Worm (Caenorhabditis elegans) whole organism, mixed stage, embryonic: ENCODE measurements around the gene K03H6.1.

Source experiments
- bed-3 ChIP-seq: fragments of 200-800 bp; sonication (Bioruptor generic); optimal IDR thresholded peaks from 3 replicates; lab custom pipeline; 2018; ENCODE audit warnings: mild to moderate bottlenecking, missing genetic modification characterization, moderate library complexity, missing compliant biosample characterization
- blmp-1 ChIP-seq: fragments of 150-350 bp; optimal IDR thresholded peaks from 2 replicates; lab custom pipeline; 2014; ENCODE audit warnings: missing biosample characterization, missing genetic modification characterization
- ceh-43 ChIP-seq: fragments of 200-800 bp; sonication (Bioruptor generic); optimal IDR thresholded peaks from 2 replicates; lab custom pipeline; 2018; ENCODE audit warnings: mild to moderate bottlenecking, missing genetic modification characterization, moderate library complexity, missing compliant biosample characterization
- ceh-83 ChIP-seq: fragments of 200-800 bp; sonication (Bioruptor generic); optimal IDR thresholded peaks from 2 replicates; lab custom pipeline; 2018; ENCODE audit warnings: mild to moderate bottlenecking, missing genetic modification characterization, missing compliant biosample characterization
- ces-1 ChIP-seq: fragments of 150-350 bp; optimal IDR thresholded peaks from 2 replicates; lab custom pipeline; 2014; ENCODE audit warnings: missing biosample characterization, missing genetic modification reagents, missing genetic modification characterization
- drap-1 ChIP-seq: fragments of 200-800 bp; sonication (Bioruptor generic); optimal IDR thresholded peaks from 3 replicates; lab custom pipeline; 2018; ENCODE audit warnings: mild to moderate bottlenecking, missing genetic modification characterization, missing compliant biosample characterization
- lin-32 ChIP-seq: fragments of 200-800 bp; sonication (Bioruptor generic); optimal IDR thresholded peaks from 2 replicates; lab custom pipeline; 2018; ENCODE audit warnings: mild to moderate bottlenecking, missing genetic modification characterization, missing compliant biosample characterization
- lsy-2 ChIP-seq: fragments of 150-350 bp; optimal IDR thresholded peaks from 2 replicates; lab custom pipeline; 2014; ENCODE audit warnings: missing biosample characterization, missing genetic modification characterization
- pha-4 ChIP-seq: fragments of 150-350 bp; optimal IDR thresholded peaks from 2 replicates; lab custom pipeline; 2018; ENCODE audit warnings: missing biosample characterization, missing genetic modification reagents, missing genetic modification characterization
- tbx-8 ChIP-seq: fragments of 200-800 bp; sonication (Bioruptor generic); optimal IDR thresholded peaks from 2 replicates; lab custom pipeline; 2018; ENCODE audit warnings: mild to moderate bottlenecking, missing genetic modification characterization, moderate library complexity, missing compliant biosample characterization
- unc-39 ChIP-seq: fragments of 150-350 bp; optimal IDR thresholded peaks from 2 replicates; lab custom pipeline; 2014; ENCODE audit warnings: missing biosample characterization, missing genetic modification characterization
- unc-62 ChIP-seq: fragments of 150-350 bp; optimal IDR thresholded peaks from 2 replicates; lab custom pipeline; 2014; ENCODE audit warnings: missing biosample characterization, missing genetic modification reagents, missing genetic modification characterization

ce11 chrIV:1510241-1510640 lies 13.3 kb upstream of the K03H6.1 start, which contains the start of gene txt-4:
- TF ChIP-seq tbx-8: no peak
- no peak for TF ChIP-seq lin-32 (GFP tag; lab: Kevin White, UChicago)
- no peak for TF ChIP-seq lsy-2 (tag; lab: Kevin White, UChicago)
- TF ChIP-seq unc-39 (tag; lab: Kevin White, UChicago): no peak
- no peak for TF ChIP-seq ceh-43 (GFP tag; lab: Kevin White, UChicago)
- no peak for TF ChIP-seq blmp-1
- no peak for TF ChIP-seq unc-62 (GFP tag; lab: Kevin White, UChicago)
- TF ChIP-seq ceh-83: no peak
- no peak for TF ChIP-seq bed-3 (GFP tag; lab: Kevin White, UChicago)
- TF ChIP-seq pha-4 (tag; lab: Kevin White, UChicago): no peak
- no peak for TF ChIP-seq ces-1 (GFP tag; lab: Kevin White, UChicago)
- TF ChIP-seq drap-1 (GFP tag; lab: Kevin White, UChicago): no peak
